Fruit fly (Drosophila melanogaster): Measurements from ENCODE around the gene Nrx-1.
A peak's percentile ranks its signal among the peaks of the same experiment; 100 is the strongest.

Nrx-1 gene

dm6 chr3R:22533973-22534931 lies 65.9 kb downstream of the Nrx-1 start:
- TF ChIP-seq Lhr (GFP tag; optimal IDR thresholded peaks at IDR 0.05) = no peak
- TF ChIP-seq CG6765 (GFP tag; optimal IDR thresholded peaks at IDR 0.05) = no peak
- no peak for TF ChIP-seq Nf-YA (GFP tag; IDR thresholded peaks at IDR 0.05)
- TF ChIP-seq CG3838 (GFP tag; optimal IDR thresholded peaks at IDR 0.05) = no peak
- no peak for TF ChIP-seq CG43689 (GFP tag; IDR thresholded peaks at IDR 0.05)

DNA sequence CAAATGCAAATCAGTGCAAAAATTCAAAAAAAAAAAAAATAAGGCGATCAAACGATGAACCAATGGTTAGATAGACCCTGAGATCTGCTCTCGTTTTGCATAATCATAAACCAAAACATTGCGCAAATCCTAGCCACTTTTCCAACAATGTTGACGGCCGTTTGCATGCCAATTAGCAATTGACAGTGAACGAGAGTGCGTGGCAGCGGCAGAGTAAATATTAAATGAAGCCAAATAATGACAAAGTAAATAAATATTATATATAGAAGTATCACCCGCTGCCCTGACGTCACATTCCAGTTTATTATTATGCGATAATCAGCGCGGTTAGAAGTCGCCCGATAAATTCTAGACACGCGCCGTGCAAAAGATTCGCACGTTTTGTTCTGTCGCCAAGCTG lies 67.6 kb downstream of the Nrx-1 start:
- TF ChIP-seq CG18011 (GFP tag; optimal IDR thresholded peaks at IDR 0.05) (peak; percentile 68), CG13624 (GFP tag; optimal IDR thresholded peaks at IDR 0.05) (no peak), cwo (GFP tag; optimal IDR thresholded peaks at IDR 0.05) (peak; percentile 71), Hsf (GFP tag; optimal IDR thresholded peaks at IDR 0.05) (no peak)

Data from whole organism, embryonic.